Worm (Caenorhabditis elegans): ENCODE data around the gene F21D9.2.

F21D9.2 gene

DNA sequence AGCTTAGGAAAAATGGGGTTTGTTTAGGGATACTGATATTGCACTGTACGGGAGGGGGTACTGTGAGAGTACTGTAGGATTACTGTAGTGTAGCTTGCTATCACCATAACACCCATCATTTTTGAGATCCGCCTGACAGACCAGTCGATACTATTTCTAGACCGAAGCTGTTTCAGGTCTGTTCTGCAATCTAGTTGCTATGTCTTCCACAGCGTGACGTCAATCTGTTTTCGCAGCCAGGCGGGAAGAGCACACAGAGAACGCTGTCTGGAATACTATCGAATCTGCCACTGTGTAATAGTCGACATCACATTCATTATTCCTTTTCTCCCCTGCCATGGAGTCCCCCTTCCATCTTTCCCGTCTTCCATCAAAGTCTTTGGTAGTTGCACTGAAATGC lies 10.4 kb downstream of the F21D9.2 start, which contains the start of gene F21D9.11:
TSS of gene F21D9.11 (plus strand) at position 301 of the 400 bp plus-strand sequence.
- TF ChIP-seq elt-1 (tag; optimal IDR thresholded peaks at IDR 0.05) (no peak), R02D3.7 (tag; optimal IDR thresholded peaks at IDR 0.05) (no peak), nhr-12 (tag; optimal IDR thresholded peaks at IDR 0.05) (no peak), ztf-1 (GFP tag; conservative IDR thresholded peaks at IDR 0.05) (no peak), F13H6.1 (tag; optimal IDR thresholded peaks at IDR 0.05) (no peak), sem-4 (tag; optimal IDR thresholded peaks at IDR 0.05) (no peak), egl-27 (tag; optimal IDR thresholded peaks at IDR 0.05) (no peak), lin-39 (tag; optimal IDR thresholded peaks at IDR 0.05) (no peak), C34F6.9 (tag; optimal IDR thresholded peaks at IDR 0.05) (no peak), peb-1 (tag; optimal IDR thresholded peaks at IDR 0.05) (no peak), ZK546.5 (tag; optimal IDR thresholded peaks at IDR 0.05) (no peak), unc-55 (GFP tag; optimal IDR thresholded peaks at IDR 0.05) (no peak), gmeb-1 (tag; optimal IDR thresholded peaks at IDR 0.05) (no peak)

DNA sequence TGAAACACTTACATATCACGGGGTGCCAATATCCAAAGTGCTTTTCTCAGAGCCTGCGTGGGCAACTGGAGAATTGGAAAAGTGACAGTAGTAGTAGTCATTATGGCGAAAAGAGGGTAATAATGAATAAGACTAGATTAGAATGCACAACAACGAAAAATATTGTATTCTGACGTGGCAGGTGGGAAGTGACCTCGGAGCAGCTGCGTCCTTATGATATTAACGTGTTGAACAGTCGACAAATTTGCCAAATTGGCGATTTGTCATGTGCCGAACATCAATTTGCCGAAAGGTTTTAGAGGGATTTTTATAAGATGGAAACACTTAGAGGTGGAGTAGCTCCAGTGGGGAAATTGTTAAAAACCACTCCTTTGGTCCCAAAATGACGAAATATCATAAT lies 11.3 kb downstream of the F21D9.2 start, which contains the start of gene str-81:
TSS of gene str-81 (minus strand) at position 101 of the 400 bp plus-strand sequence.
- TF ChIP-seq alr-1 (tag; optimal IDR thresholded peaks at IDR 0.05): no peak
- TF ChIP-seq peb-1 (tag; optimal IDR thresholded peaks at IDR 0.05): no peak
- TF ChIP-seq lin-39 (tag; optimal IDR thresholded peaks at IDR 0.05): no peak
- TF ChIP-seq nhr-10 (tag; optimal IDR thresholded peaks at IDR 0.05): no peak
- TF ChIP-seq nhr-77 (tag; optimal IDR thresholded peaks at IDR 0.05): no peak
- no peak for TF ChIP-seq R02D3.7 (tag; optimal IDR thresholded peaks at IDR 0.05)
- TF ChIP-seq dmd-4 (tag; optimal IDR thresholded peaks at IDR 0.05): no peak
- no peak for TF ChIP-seq nhr-21 (tag; optimal IDR thresholded peaks at IDR 0.05)
- TF ChIP-seq ama-1 (optimal IDR thresholded peaks at IDR 0.05): no peak
- TF ChIP-seq lin-11 (tag; optimal IDR thresholded peaks at IDR 0.05): no peak
- TF ChIP-seq snpc-4 (tag; optimal IDR thresholded peaks at IDR 0.05): no peak
- no peak for TF ChIP-seq mab-5 (tag; optimal IDR thresholded peaks at IDR 0.05)
- TF ChIP-seq aly-2 (tag; optimal IDR thresholded peaks at IDR 0.05): no peak
- no peak for TF ChIP-seq skn-1 (tag; optimal IDR thresholded peaks at IDR 0.05)
- no peak for TF ChIP-seq unc-62 (GFP tag; optimal IDR thresholded peaks at IDR 0.05)
- TF ChIP-seq ceh-16 (tag; optimal IDR thresholded peaks at IDR 0.05): no peak
- no peak for TF ChIP-seq F13H6.1 (tag; optimal IDR thresholded peaks at IDR 0.05)
- TF ChIP-seq C34F6.9 (tag; optimal IDR thresholded peaks at IDR 0.05): no peak
- no peak for TF ChIP-seq Y55F3AM.14 (GFP tag; optimal IDR thresholded peaks at IDR 0.05)

DNA sequence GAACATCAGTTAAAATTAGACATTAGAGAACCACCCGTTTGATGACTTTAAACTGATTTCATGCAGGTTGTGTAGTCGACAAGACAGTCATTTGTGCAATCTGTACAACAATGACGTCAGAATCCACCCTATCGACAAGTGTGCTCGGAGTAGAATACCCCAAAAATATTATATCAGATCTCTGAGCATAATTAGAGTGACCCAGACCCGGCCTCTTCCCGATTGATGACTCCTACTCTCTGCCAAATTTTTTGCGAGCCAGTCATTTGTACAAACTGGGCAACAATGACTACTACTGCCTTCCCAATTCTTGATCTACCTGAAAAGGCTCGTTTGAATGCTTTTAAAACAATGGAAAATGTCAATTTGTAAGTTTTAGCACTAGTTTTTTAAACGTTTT lies 22.1 kb downstream of the F21D9.2 start, which contains the start of the genes fbxb-115 and fbxb-1:
TSS of gene fbxb-115 (minus strand) at position 101 of the 400 bp plus-strand sequence.
TSS of gene fbxb-1 (plus strand) at position 226 of the 400 bp plus-strand sequence.
- TF ChIP-seq ama-1 (optimal IDR thresholded peaks at IDR 0.05) (no peak), lin-13 (GFP tag; optimal IDR thresholded peaks at IDR 0.05) (no peak), ztf-1 (GFP tag; conservative IDR thresholded peaks at IDR 0.05) (no peak), nhr-237 (tag; optimal IDR thresholded peaks at IDR 0.05) (no peak)

DNA sequence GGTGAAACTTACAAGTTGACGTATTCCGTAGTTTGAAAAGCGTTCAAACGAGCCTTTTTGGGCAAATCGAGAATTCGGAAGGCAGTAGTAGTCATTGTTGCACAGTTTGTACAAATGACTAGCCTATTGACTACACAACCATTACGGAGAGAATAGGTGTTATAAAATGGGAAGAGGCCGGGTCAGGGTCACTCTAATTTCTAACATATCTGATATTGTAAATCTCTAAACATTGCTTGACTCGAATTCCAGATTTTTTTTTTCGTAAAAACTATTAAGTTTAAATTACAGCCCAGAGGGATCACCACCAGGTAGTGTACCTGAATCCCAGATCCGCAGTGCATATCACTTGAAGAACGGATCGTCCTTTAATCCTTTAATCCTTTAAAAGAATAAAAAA lies 25.0 kb downstream of the F21D9.2 start, which contains the start of gene fbxb-2:
TSS of gene fbxb-2 (minus strand) at position 101 of the 400 bp plus-strand sequence.
- TF ChIP-seq mab-5 (tag; optimal IDR thresholded peaks at IDR 0.05) (no peak), nhr-21 (tag; optimal IDR thresholded peaks at IDR 0.05) (no peak), nhr-23 (tag; optimal IDR thresholded peaks at IDR 0.05) (no peak), nhr-12 (tag; optimal IDR thresholded peaks at IDR 0.05) (no peak), dmd-4 (tag; optimal IDR thresholded peaks at IDR 0.05) (no peak), aly-2 (tag; optimal IDR thresholded peaks at IDR 0.05) (no peak), ceh-16 (tag; optimal IDR thresholded peaks at IDR 0.05) (no peak), nhr-6 (tag; optimal IDR thresholded peaks at IDR 0.05) (no peak), blmp-1 (tag; optimal IDR thresholded peaks at IDR 0.05; ENCODE audit: insufficient read depth) (no peak), mbf-1 (tag; optimal IDR thresholded peaks at IDR 0.05) (no peak)

DNA sequence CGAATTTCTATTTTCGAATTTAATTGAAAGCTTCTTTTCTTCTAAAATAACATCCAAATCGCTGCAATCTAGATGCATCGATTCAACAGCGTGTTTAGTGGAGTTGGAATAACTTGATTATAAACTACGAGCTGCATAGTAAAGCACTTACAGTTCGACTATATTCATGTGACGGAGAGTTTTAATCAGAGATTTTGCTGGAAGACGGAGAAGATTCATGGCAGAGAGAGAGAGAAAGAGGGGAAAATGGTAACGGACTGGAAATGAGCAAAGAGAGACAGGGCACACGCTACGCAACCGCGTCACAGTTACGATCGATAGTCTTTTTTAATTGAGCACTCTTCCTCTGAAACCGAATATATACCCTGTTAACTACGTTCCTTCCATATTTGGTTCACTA lies 28.8 kb downstream of the F21D9.2 start, which contains the start of gene fbxb-116:
TSS of gene fbxb-116 (plus strand) at position 301 of the 400 bp plus-strand sequence.
- TF ChIP-seq lsy-2 (tag; optimal IDR thresholded peaks at IDR 0.05): no peak
- TF ChIP-seq alr-1 (tag; optimal IDR thresholded peaks at IDR 0.05): no peak
- no peak for TF ChIP-seq mab-5 (tag; optimal IDR thresholded peaks at IDR 0.05)
- TF ChIP-seq lin-13 (GFP tag; optimal IDR thresholded peaks at IDR 0.05): no peak
- no peak for TF ChIP-seq R02D3.7 (tag; optimal IDR thresholded peaks at IDR 0.05)
- TF ChIP-seq egl-27 (tag; optimal IDR thresholded peaks at IDR 0.05): no peak
- no peak for TF ChIP-seq blmp-1 (tag; optimal IDR thresholded peaks at IDR 0.05; ENCODE audit: insufficient read depth)
- no peak for TF ChIP-seq nhr-25 (tag; optimal IDR thresholded peaks at IDR 0.05)
- no peak for TF ChIP-seq nhr-237 (tag; optimal IDR thresholded peaks at IDR 0.05)
- no peak for TF ChIP-seq aly-2 (tag; optimal IDR thresholded peaks at IDR 0.05)
- TF ChIP-seq ZK546.5 (tag; optimal IDR thresholded peaks at IDR 0.05): no peak
- no peak for TF ChIP-seq mdl-1 (tag; optimal IDR thresholded peaks at IDR 0.05)
- no peak for TF ChIP-seq nhr-21 (tag; optimal IDR thresholded peaks at IDR 0.05)
- no peak for TF ChIP-seq unc-62 (GFP tag; optimal IDR thresholded peaks at IDR 0.05)
